Worm (Caenorhabditis elegans): Measurements from ENCODE around the gene C08F1.12.

DNA sequence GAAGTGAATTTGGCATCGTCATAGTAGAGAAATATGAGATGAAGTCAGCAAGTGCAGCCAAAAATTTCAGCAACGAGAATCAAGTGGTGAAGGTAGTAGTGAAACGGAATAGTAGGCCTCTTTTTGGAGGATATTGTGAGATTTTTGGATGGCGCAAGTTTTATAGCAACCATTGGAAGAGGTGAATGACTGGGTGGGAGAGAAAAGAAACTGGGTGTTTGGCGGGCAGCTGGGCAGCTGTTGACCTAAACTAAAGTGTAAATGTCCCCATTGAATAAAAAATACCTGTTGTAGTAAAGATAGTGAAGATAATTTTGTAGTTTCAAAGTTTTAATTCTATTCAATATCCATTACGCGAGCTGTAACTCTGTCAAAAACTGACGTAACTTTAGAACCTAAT lies 9.8 kb upstream of the C08F1.12 start:
- TF ChIP-seq ama-1 (optimal IDR thresholded peaks at IDR 0.05): no peak
- no peak for TF ChIP-seq lin-39 (tag; optimal IDR thresholded peaks at IDR 0.05)
- no peak for TF ChIP-seq skn-1 (tag; optimal IDR thresholded peaks at IDR 0.05)
- no peak for TF ChIP-seq ZK546.5 (tag; optimal IDR thresholded peaks at IDR 0.05)
- TF ChIP-seq mdl-1 (tag; optimal IDR thresholded peaks at IDR 0.05): no peak
- TF ChIP-seq aly-2 (tag; optimal IDR thresholded peaks at IDR 0.05): no peak
- no peak for TF ChIP-seq elt-3 (tag; optimal IDR thresholded peaks at IDR 0.05)
